Worm (Caenorhabditis elegans): ENCODE measurements around the gene btb-7.

The btb-7 gene

ce11 chrII:1756072-1756471, 43.0 kb downstream of the btb-7 start, which contains the start of gene F36H5.17:
TSS of gene F36H5.17 (minus strand) at chrII:1756172.
- no peak for TF ChIP-seq lir-3 (tag; optimal IDR thresholded peaks at IDR 0.05; ENCODE audit: poor library complexity)
- TF ChIP-seq pqm-1 (tag; optimal IDR thresholded peaks at IDR 0.05), result no peak
- TF ChIP-seq xbp-1 (tag; optimal IDR thresholded peaks at IDR 0.05), result no peak
- no peak for TF ChIP-seq ceh-88 (GFP tag; IDR thresholded peaks at IDR 0.05)
- TF ChIP-seq unc-86 (tag; optimal IDR thresholded peaks at IDR 0.05), result no peak
- no peak for TF ChIP-seq efl-3 (GFP tag; optimal IDR thresholded peaks at IDR 0.05)
- no peak for TF ChIP-seq zip-4 (GFP tag; optimal IDR thresholded peaks at IDR 0.05)
- TF ChIP-seq sup-37 (GFP tag; optimal IDR thresholded peaks at IDR 0.05), result no peak
- TF ChIP-seq nhr-85 (tag), result no peak
- no peak for TF ChIP-seq ama-1 (optimal IDR thresholded peaks at IDR 0.05)
- TF ChIP-seq grh-1 (GFP tag; IDR thresholded peaks at IDR 0.05), result no peak
- TF ChIP-seq swsn-7 (tag; optimal IDR thresholded peaks at IDR 0.05), result no peak

ce11 chrII:1756582-1756981, 43.5 kb downstream of the btb-7 start, which contains the start of gene fbxb-53:
TSS of gene fbxb-53 (plus strand) at chrII:1756882.
- TF ChIP-seq lir-3 (tag; optimal IDR thresholded peaks at IDR 0.05; ENCODE audit: poor library complexity), result no peak
- no peak for TF ChIP-seq Y116A8C.19 (tag; optimal IDR thresholded peaks at IDR 0.05; ENCODE audit: borderline replicate concordance)
- TF ChIP-seq nhr-85 (tag), result no peak
- TF ChIP-seq tlp-1 (tag; optimal IDR thresholded peaks at IDR 0.05), result no peak
- no peak for TF ChIP-seq lin-13 (GFP tag; optimal IDR thresholded peaks at IDR 0.05)
- no peak for TF ChIP-seq xbp-1 (tag; optimal IDR thresholded peaks at IDR 0.05)
- TF ChIP-seq blmp-1 (tag; optimal IDR thresholded peaks at IDR 0.05), result no peak
- TF ChIP-seq mep-1 (tag; optimal IDR thresholded peaks at IDR 0.05), result no peak
- no peak for TF ChIP-seq aha-1 (tag; optimal IDR thresholded peaks at IDR 0.05)
- TF ChIP-seq nhr-28 (tag; optimal IDR thresholded peaks at IDR 0.05), result no peak
- no peak for TF ChIP-seq sptf-1 (tag; optimal IDR thresholded peaks at IDR 0.05)
- TF ChIP-seq nhr-11 (tag; optimal IDR thresholded peaks at IDR 0.05), result no peak
- no peak for TF ChIP-seq fkh-10 (GFP tag; optimal IDR thresholded peaks at IDR 0.05)
- no peak for TF ChIP-seq dpl-1 (GFP tag; optimal IDR thresholded peaks at IDR 0.05)
- TF ChIP-seq fkh-8 (tag; optimal IDR thresholded peaks at IDR 0.05), result no peak
- no peak for TF ChIP-seq ama-1 (optimal IDR thresholded peaks at IDR 0.05)
- TF ChIP-seq nhr-12 (tag; optimal IDR thresholded peaks at IDR 0.05), result no peak

- TF ChIP-seq skn-1 (tag; optimal IDR thresholded peaks at IDR 0.05) (no peak), efl-3 (GFP tag; optimal IDR thresholded peaks at IDR 0.05) (no peak), nhr-84 (tag; optimal IDR thresholded peaks at IDR 0.05) (no peak), nhr-76 (tag; optimal IDR thresholded peaks at IDR 0.05) (no peak), alr-1 (tag; optimal IDR thresholded peaks at IDR 0.05; ENCODE audit: borderline replicate concordance) (no peak), mef-2 (tag; optimal IDR thresholded peaks at IDR 0.05) (no peak), snu-23 (GFP tag; optimal IDR thresholded peaks at IDR 0.05) (no peak), ets-5 (GFP tag; IDR thresholded peaks at IDR 0.05) (no peak), xbp-1 (tag; optimal IDR thresholded peaks at IDR 0.05) (no peak), egl-27 (tag; optimal IDR thresholded peaks at IDR 0.05) (no peak)
These were observed 44.0 kb downstream of the btb-7 start, which contains the start of gene F36H5.10 for ce11 chrII:1757033-1757432. TSS of gene F36H5.10 (plus strand) at chrII:1757333.

DNA sequence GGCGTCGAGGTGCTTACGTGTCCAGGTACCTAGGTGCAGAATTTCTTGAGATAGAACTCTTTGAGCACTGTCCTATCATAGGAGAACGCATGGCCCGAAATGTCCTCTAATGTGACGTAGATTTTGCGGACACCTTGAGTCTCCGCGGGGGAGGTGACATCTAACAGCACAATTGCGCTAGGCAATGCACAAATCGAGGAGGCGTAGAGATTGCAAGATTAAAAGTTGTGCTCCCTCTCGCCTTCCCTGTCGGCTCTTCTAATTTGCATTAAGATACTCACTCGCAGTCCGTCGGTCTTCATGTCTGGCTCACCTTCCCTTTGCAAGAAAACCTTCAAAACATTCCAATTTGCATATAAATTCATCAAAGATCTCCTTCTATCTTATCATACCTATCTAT, 46.6 kb downstream of the btb-7 start, which contains the start of gene F36H5.18:
Gene F36H5.18 (plus strand): TSS at position 301 of the 400 bp plus-strand sequence.
- TF ChIP-seq fkh-10 (GFP tag; optimal IDR thresholded peaks at IDR 0.05) (no peak), fos-1 (tag; optimal IDR thresholded peaks at IDR 0.05) (no peak), lin-15B (tag; optimal IDR thresholded peaks at IDR 0.05) (no peak), unc-130 (tag; optimal IDR thresholded peaks at IDR 0.05) (no peak), nhr-71 (tag; optimal IDR thresholded peaks at IDR 0.05) (no peak), nhr-47 (tag; optimal IDR thresholded peaks at IDR 0.05) (no peak), ama-1 (optimal IDR thresholded peaks at IDR 0.05) (no peak), dpl-1 (GFP tag; optimal IDR thresholded peaks at IDR 0.05) (no peak), lin-14 (GFP tag; optimal IDR thresholded peaks at IDR 0.05) (no peak), dsc-1 (tag; optimal IDR thresholded peaks at IDR 0.05) (no peak), fkh-8 (tag; optimal IDR thresholded peaks at IDR 0.05) (no peak), mdl-1 (tag; optimal IDR thresholded peaks at IDR 0.05) (no peak), rnt-1 (tag; optimal IDR thresholded peaks at IDR 0.05) (no peak), irx-1 (tag; optimal IDR thresholded peaks at IDR 0.05) (no peak), F16B12.6 (tag; optimal IDR thresholded peaks at IDR 0.05) (no peak)

Data from whole organism, L1 larva.